Fruit fly (Drosophila melanogaster): Measurements from ENCODE around the gene eIF4E7.

DNA sequence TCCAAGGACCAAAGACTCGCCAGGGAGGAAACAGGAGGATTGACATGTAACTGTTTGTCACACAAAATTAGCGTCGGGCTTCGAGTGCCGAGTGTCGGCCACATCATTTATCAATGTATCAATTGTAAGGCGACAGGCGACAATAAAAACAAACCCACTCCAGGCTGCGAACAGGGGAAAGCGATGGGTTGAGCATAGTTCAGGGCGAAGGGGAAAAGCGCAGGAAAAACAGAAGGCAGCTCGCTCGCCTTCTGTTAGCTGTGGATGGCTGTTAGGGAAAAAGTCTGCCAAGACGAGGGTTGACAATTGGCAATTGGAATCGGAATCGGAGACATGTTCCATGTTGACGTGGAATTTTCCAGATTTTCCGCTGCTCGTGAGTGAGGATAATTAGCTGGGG, 52.9 kb downstream of the eIF4E7 start:
- no peak for TF ChIP-seq cyc (GFP tag; optimal IDR thresholded peaks at IDR 0.05)
- TF ChIP-seq Hr4 (GFP tag; optimal IDR thresholded peaks at IDR 0.05), result no peak
- TF ChIP-seq Lpt (GFP tag; optimal IDR thresholded peaks at IDR 0.05), result no peak
- TF ChIP-seq dac (GFP tag; optimal IDR thresholded peaks at IDR 0.05), result no peak
- TF ChIP-seq Eip93F (GFP tag; optimal IDR thresholded peaks at IDR 0.05), result no peak
- TF ChIP-seq CG8632 (GFP tag; optimal IDR thresholded peaks at IDR 0.05), result no peak
- no peak for TF ChIP-seq CG9139 (GFP tag; optimal IDR thresholded peaks at IDR 0.05)
- TF ChIP-seq Hr38 (GFP tag; optimal IDR thresholded peaks at IDR 0.05), result no peak
- TF ChIP-seq dsx (GFP tag; optimal IDR thresholded peaks at IDR 0.05; ENCODE audit: poor library complexity, severe bottlenecking), result no peak
- no peak for TF ChIP-seq Sox102F (GFP tag; optimal IDR thresholded peaks at IDR 0.05)
- no peak for TF ChIP-seq spab (GFP tag; optimal IDR thresholded peaks at IDR 0.05)
- TF ChIP-seq Smox (GFP tag; optimal IDR thresholded peaks at IDR 0.05), result no peak
